Worm (Caenorhabditis elegans) whole organism, late embryonic: ENCODE results near the gene ceeh-2.

Source experiments
- che-1 ChIP-seq: sonication (generic microtip); optimal IDR thresholded peaks from 2 replicates; lab custom pipeline; 2016; ENCODE audit warnings: mild to moderate bottlenecking, missing genetic modification characterization, missing compliant biosample characterization
- fkh-10 ChIP-seq: fragments of 150-350 bp; optimal IDR thresholded peaks from 2 replicates; lab custom pipeline; 2014; ENCODE audit warnings: missing biosample characterization, missing genetic modification reagents, missing genetic modification characterization
- nfya-1 ChIP-seq: sonication (generic microtip); optimal IDR thresholded peaks from 2 replicates; lab custom pipeline; 2017; ENCODE audit warnings: missing genetic modification characterization, mild to moderate bottlenecking, missing compliant biosample characterization, antibody characterized with exemption, moderate library complexity
- pha-4 ChIP-seq: fragments of 150-350 bp; optimal IDR thresholded peaks from 2 replicates; lab custom pipeline; 2018; ENCODE audit warnings: missing biosample characterization, missing genetic modification reagents, missing genetic modification characterization

ce11 chrV:10350054-10350453 lies 7.6 kb downstream of the ceeh-2 start, which contains the start of gene K07C5.9:
- TF ChIP-seq fkh-10 (GFP tag; lab: Kevin White, UChicago), result no peak
- no peak for TF ChIP-seq nfya-1
- no peak for TF ChIP-seq che-1 (tag; lab: Kevin White, UChicago)
- TF ChIP-seq pha-4 (tag; lab: Kevin White, UChicago), result no peak
